Worm (Caenorhabditis elegans) whole organism, young adult: ENCODE results near the gene ZK353.4.

Experiments
- B0261.1 ChIP-seq: sonication (generic microtip); optimal IDR thresholded peaks from 2 replicates; lab custom pipeline; 2016; ENCODE audit warnings: mild to moderate bottlenecking, missing genetic modification characterization, moderate library complexity, missing compliant biosample characterization
- B0336.3 ChIP-seq: fragments of 200-800 bp; sonication (Bioruptor generic); IDR thresholded peaks from 2 replicates; pipeline ENCODE4 v1.3.6; 2022; ENCODE audit warnings: missing genetic modification characterization, missing compliant biosample characterization
- D2030.7 ChIP-seq: fragments of 200-800 bp; sonication (Bioruptor generic); IDR thresholded peaks from 2 replicates; pipeline ENCODE4 v1.3.6; 2022; ENCODE audit warnings: missing genetic modification reagents, missing genetic modification characterization, missing compliant biosample characterization
- F23B12.7 ChIP-seq: sonication (generic microtip); optimal IDR thresholded peaks from 2 replicates; lab custom pipeline; 2017; ENCODE audit warnings: missing genetic modification characterization, mild to moderate bottlenecking, missing compliant biosample characterization, antibody characterized with exemption, moderate library complexity; ENCODE audit not compliant: insufficient read depth
- F39B2.1 ChIP-seq: fragments of 200-800 bp; sonication (Bioruptor generic); IDR thresholded peaks from 2 replicates; pipeline ENCODE4 v1.3.6; 2022; ENCODE audit warnings: missing genetic modification reagents, missing genetic modification characterization, missing compliant biosample characterization
- K12H6.12 ChIP-seq: fragments of 200-800 bp; sonication (Bioruptor generic); optimal IDR thresholded peaks from 2 replicates; lab custom pipeline; 2018; ENCODE audit warnings: mild to moderate bottlenecking, missing genetic modification characterization, missing compliant biosample characterization
- Y67H2A.10 ChIP-seq: fragments of 200-800 bp; sonication (Bioruptor generic); conservative IDR thresholded peaks from 2 replicates; pipeline ENCODE4 v1.3.6; 2022; ENCODE audit warnings: missing genetic modification reagents, missing genetic modification characterization, missing compliant biosample characterization
- ama-1 ChIP-seq, 3 experiments: fragments of 150-350 bp in 1 of 3; sonication (generic microtip) in 2 of 3; optimal IDR thresholded peaks; 2 replicates each; lab custom pipeline; 2014 to 2018; ENCODE audit warnings: missing biosample characterization in 2 of 3, missing genetic modification characterization in 2 of 3, missing genetic modification reagents in 2 of 3
- aptf-2 ChIP-seq: fragments of 200-800 bp; sonication (Bioruptor generic); conservative IDR thresholded peaks from 2 replicates; pipeline ENCODE4 v1.3.6; 2022; ENCODE audit warnings: missing genetic modification reagents, missing genetic modification characterization, missing compliant biosample characterization
- atf-7 ChIP-seq: sonication (generic microtip); optimal IDR thresholded peaks from 2 replicates; lab custom pipeline; 2017; ENCODE audit warnings: mild to moderate bottlenecking, missing genetic modification characterization, missing compliant biosample characterization
- attf-3 ChIP-seq: fragments of 200-800 bp; sonication (Bioruptor generic); conservative IDR thresholded peaks from 2 replicates; pipeline ENCODE4 v1.3.6; 2022; ENCODE audit warnings: missing genetic modification reagents, missing genetic modification characterization, missing compliant biosample characterization
- attf-5 ChIP-seq: fragments of 200-800 bp; sonication (Bioruptor generic); optimal IDR thresholded peaks from 2 replicates; lab custom pipeline; 2018; ENCODE audit warnings: mild to moderate bottlenecking, missing genetic modification characterization, missing compliant biosample characterization
- bed-2 ChIP-seq: fragments of 200-800 bp; sonication (Bioruptor generic); IDR thresholded peaks from 2 replicates; pipeline ENCODE4 v1.3.6; 2022; ENCODE audit warnings: missing genetic modification reagents, missing genetic modification characterization, missing compliant biosample characterization
- chd-7 ChIP-seq: sonication (generic microtip); optimal IDR thresholded peaks from 2 replicates; lab custom pipeline; 2016; ENCODE audit warnings: mild to moderate bottlenecking, missing genetic modification characterization, moderate library complexity, missing compliant biosample characterization
- die-1 ChIP-seq: sonication (generic microtip); optimal IDR thresholded peaks from 2 replicates; lab custom pipeline; 2016; ENCODE audit warnings: missing genotype, mild to moderate bottlenecking, missing genetic modification characterization, missing compliant biosample characterization
- dpff-1 ChIP-seq: sonication (generic microtip); optimal IDR thresholded peaks from 2 replicates; lab custom pipeline; 2017; ENCODE audit warnings: mild to moderate bottlenecking, missing genetic modification characterization, missing compliant biosample characterization
- ekl-4 ChIP-seq: fragments of 200-800 bp; sonication (Bioruptor generic); IDR thresholded peaks from 2 replicates; pipeline ENCODE4 v1.3.6; 2022; ENCODE audit warnings: missing genetic modification reagents, missing genetic modification characterization, missing compliant biosample characterization
- ets-4 ChIP-seq: fragments of 200-800 bp; sonication (Bioruptor generic); optimal IDR thresholded peaks from 2 replicates; lab custom pipeline; 2018; ENCODE audit warnings: mild to moderate bottlenecking, missing genetic modification characterization, missing compliant biosample characterization
- hmg-1.2 ChIP-seq: fragments of 200-800 bp; sonication (Bioruptor generic); IDR thresholded peaks from 2 replicates; pipeline ENCODE4 v1.3.6; 2022; ENCODE audit warnings: missing genetic modification reagents, missing genetic modification characterization, missing compliant biosample characterization
- hmg-20 ChIP-seq: fragments of 200-800 bp; sonication (Bioruptor generic); IDR thresholded peaks from 2 replicates; pipeline ENCODE4 v1.3.6; 2022; ENCODE audit warnings: missing genetic modification reagents, missing genetic modification characterization, missing compliant biosample characterization
- let-526 ChIP-seq: fragments of 200-800 bp; sonication (Bioruptor generic); IDR thresholded peaks from 2 replicates; pipeline ENCODE4 v1.3.6; 2022; ENCODE audit warnings: missing genetic modification reagents, missing genetic modification characterization, missing compliant biosample characterization
- lin-26 ChIP-seq: fragments of 200-800 bp; sonication (Bioruptor generic); IDR thresholded peaks from 2 replicates; pipeline ENCODE4 v1.3.6; 2022; ENCODE audit warnings: missing genetic modification reagents, missing genetic modification characterization, missing compliant biosample characterization
- lin-40 ChIP-seq: sonication (generic microtip); optimal IDR thresholded peaks from 2 replicates; lab custom pipeline; 2016; ENCODE audit warnings: missing genetic modification characterization, mild to moderate bottlenecking, missing compliant biosample characterization, missing genotype, missing genetic modification reagents
- madf-10 ChIP-seq: sonication (generic microtip); optimal IDR thresholded peaks from 2 replicates; lab custom pipeline; 2016; ENCODE audit warnings: mild to moderate bottlenecking, missing genetic modification characterization, missing compliant biosample characterization
- mcd-1 ChIP-seq: fragments of 200-800 bp; sonication (Bioruptor generic); IDR thresholded peaks from 2 replicates; pipeline ENCODE4 v1.3.6; 2022; ENCODE audit warnings: missing genetic modification reagents, missing genetic modification characterization, missing compliant biosample characterization
- nfya-1 ChIP-seq: sonication (generic microtip); optimal IDR thresholded peaks from 2 replicates; lab custom pipeline; 2017; ENCODE audit warnings: antibody characterized with exemption, missing compliant biosample characterization, missing genetic modification characterization, borderline replicate concordance; ENCODE audit not compliant: insufficient read depth
- pbrm-1 ChIP-seq: fragments of 200-800 bp; sonication (Bioruptor generic); IDR thresholded peaks from 2 replicates; pipeline ENCODE4 v1.3.6; 2022; ENCODE audit warnings: missing genetic modification reagents, missing genetic modification characterization, missing compliant biosample characterization
- rcor-1 ChIP-seq: fragments of 200-800 bp; sonication (Bioruptor generic); IDR thresholded peaks from 2 replicates; pipeline ENCODE4 v1.3.6; 2022; ENCODE audit warnings: missing genetic modification reagents, missing genetic modification characterization, missing compliant biosample characterization
- repo-1 ChIP-seq: sonication (generic microtip); optimal IDR thresholded peaks from 2 replicates; lab custom pipeline; 2017; ENCODE audit warnings: mild to moderate bottlenecking, missing genetic modification characterization, missing compliant biosample characterization
- rpc-1 ChIP-seq, 2 experiments: fragments of 150-350 bp in 1 of 2; sonication (generic microtip) in 1 of 2; optimal IDR thresholded peaks; 2 replicates each; lab custom pipeline; 2014 to 2018; ENCODE audit warnings: missing biosample characterization in 1 of 2, missing genetic modification characterization in 1 of 2, missing genetic modification reagents in 1 of 2, missing genotype in 1 of 2
- sdz-38 ChIP-seq: sonication (generic microtip); optimal IDR thresholded peaks from 2 replicates; lab custom pipeline; 2016; ENCODE audit warnings: missing genotype, missing genetic modification characterization, missing compliant biosample characterization
- tbp1 ChIP-seq: fragments of 200-800 bp; sonication (Bioruptor generic); optimal IDR thresholded peaks from 2 replicates; lab custom pipeline; 2018; ENCODE audit warnings: mild to moderate bottlenecking, missing genetic modification characterization, missing compliant biosample characterization
- unc-130 ChIP-seq: sonication (generic microtip); optimal IDR thresholded peaks from 2 replicates; lab custom pipeline; 2016; ENCODE audit warnings: missing genetic modification reagents, missing genetic modification characterization, missing compliant biosample characterization
- unc-62 ChIP-seq: fragments of 150-350 bp; optimal IDR thresholded peaks from 2 replicates; lab custom pipeline; 2014; ENCODE audit warnings: missing biosample characterization, missing genetic modification reagents, missing genetic modification characterization
- zfh-2 ChIP-seq: fragments of 200-800 bp; sonication (Bioruptor generic); conservative IDR thresholded peaks from 2 replicates; pipeline ENCODE4 v1.3.6; 2022; ENCODE audit warnings: missing genetic modification reagents, missing genetic modification characterization, missing compliant biosample characterization

Gene ZK353.4

ce11 chrIII:8425076-8425475 is 35.6 kb upstream of the ZK353.4 start (continued):
- TF ChIP-seq pbrm-1 (GFP tag; lab: Robert Waterston, UW): 0 out of 2 replicates have a peak, but pooled peaks have one; percentile 16
- peak; percentile 83 for TF ChIP-seq K12H6.12
- no peak for TF ChIP-seq Y67H2A.10 (GFP tag; lab: Robert Waterston, UW)
- TF ChIP-seq atf-7 (tag; lab: Kevin White, UChicago): peak; percentile 34
- TF ChIP-seq zfh-2 (GFP tag; lab: Robert Waterston, UW): peak; percentile 94
- peak; percentile 86 for TF ChIP-seq hmg-1.2
- peak; percentile 63 for TF ChIP-seq rcor-1 (GFP tag; lab: Robert Waterston, UW)
- TF ChIP-seq F39B2.1: 0 out of 2 replicates have a peak, but pooled peaks have one; percentile 50
- TF ChIP-seq lin-40 (tag; lab: Kevin White, UChicago): peak; percentile 74
- TF ChIP-seq B0336.3 (GFP tag; lab: Robert Waterston, UW): peak; percentile 85
- peak; percentile 61 for TF ChIP-seq unc-62 (GFP tag; lab: Kevin White, UChicago)
- TF ChIP-seq repo-1: peak; percentile 46
- TF ChIP-seq let-526 (GFP tag; lab: Robert Waterston, UW): 0 out of 2 replicates have a peak, but pooled peaks have one; percentile 40
- TF ChIP-seq attf-5: peak; percentile 84
- TF ChIP-seq attf-3 (GFP tag; lab: Robert Waterston, UW): peak; percentile 47; the same call in 1 of the 2 replicates
- TF ChIP-seq madf-10 (tag; lab: Kevin White, UChicago): peak; percentile 65
- TF ChIP-seq nfya-1 (tag; lab: Kevin White, UChicago): no peak
- peak; percentile 20 for TF ChIP-seq chd-7
- TF ChIP-seq hmg-20 (GFP tag; lab: Robert Waterston, UW): no peak
- peak; percentile 82 for TF ChIP-seq lin-26 (GFP tag; lab: Robert Waterston, UW)
- no peak for TF ChIP-seq unc-130
- TF ChIP-seq ekl-4 (GFP tag; lab: Robert Waterston, UW): peak; percentile 58; the same call in 1 of the 2 replicates
- no peak for TF ChIP-seq D2030.7 (GFP tag; lab: Robert Waterston, UW)
- peak; percentile 25 for TF ChIP-seq die-1
- TF ChIP-seq tbp1 (GFP tag; lab: Kevin White, UChicago): peak; percentile 47
- TF ChIP-seq ama-1 (optimal IDR thresholded peaks at IDR 0.05; lab: Kevin White, UChicago): no peak
- no peak for TF ChIP-seq ama-1 (GFP tag; optimal IDR thresholded peaks at IDR 0.05; lab: Kevin White, UChicago)
- TF ChIP-seq mcd-1 (GFP tag; lab: Robert Waterston, UW): peak; percentile 59
- TF ChIP-seq dpff-1 (tag; lab: Kevin White, UChicago): no peak

- TF ChIP-seq rpc-1 (optimal IDR thresholded peaks at IDR 0.05; lab: Kevin White, UChicago): no peak
- no peak for TF ChIP-seq rpc-1 (tag; optimal IDR thresholded peaks at IDR 0.05; lab: Kevin White, UChicago)
- no peak for TF ChIP-seq B0336.3 (GFP tag; lab: Robert Waterston, UW)
- TF ChIP-seq madf-10 (tag; lab: Kevin White, UChicago): no peak
- no peak for TF ChIP-seq B0261.1 (tag; lab: Kevin White, UChicago)
- TF ChIP-seq F23B12.7 (tag; lab: Kevin White, UChicago): no peak
- TF ChIP-seq bed-2 (GFP tag; lab: Robert Waterston, UW): no peak
- no peak for TF ChIP-seq ets-4 (GFP tag; lab: Kevin White, UChicago)
- TF ChIP-seq hmg-20 (GFP tag; lab: Robert Waterston, UW): no peak
- TF ChIP-seq sdz-38 (tag; lab: Kevin White, UChicago): no peak
- no peak for TF ChIP-seq aptf-2 (GFP tag; lab: Robert Waterston, UW)
- TF ChIP-seq, all 124 proteins: peak for 0
Observed at ce11 chrIII:8417968-8418267, 28.5 kb upstream of the ZK353.4 start, which contains the start of gene sor-1. TSS of gene sor-1 (plus strand) at chrIII:8418168.
